Worm (Caenorhabditis elegans): Measurements from ENCODE around the gene mrp-4.

Gene mrp-4

ce11 chrX:9882112-9882511, 2.0 kb upstream of the mrp-4 start, which contains the start of gene glo-1:
glo-1 (minus strand) TSS chrX:9882212.
- no peak for TF ChIP-seq unc-62 (GFP tag; optimal IDR thresholded peaks at IDR 0.05)
- TF ChIP-seq sptf-1 (tag; optimal IDR thresholded peaks at IDR 0.05) = no peak
- no peak for TF ChIP-seq ceh-43 (GFP tag; optimal IDR thresholded peaks at IDR 0.05)
- TF ChIP-seq nhr-28 (tag; optimal IDR thresholded peaks at IDR 0.05) = no peak
- TF ChIP-seq mep-1 (tag; optimal IDR thresholded peaks at IDR 0.05) = no peak
- TF ChIP-seq bed-3 (GFP tag; optimal IDR thresholded peaks at IDR 0.05) = no peak
- TF ChIP-seq blmp-1 (tag; optimal IDR thresholded peaks at IDR 0.05) = no peak
- TF ChIP-seq ces-1 (GFP tag; optimal IDR thresholded peaks at IDR 0.05) = no peak
- no peak for TF ChIP-seq ceh-39 (tag; optimal IDR thresholded peaks at IDR 0.05)
- TF ChIP-seq ztf-11 (tag; optimal IDR thresholded peaks at IDR 0.05) = no peak
- no peak for TF ChIP-seq M03D4.4 (tag; optimal IDR thresholded peaks at IDR 0.05)
- TF ChIP-seq nhr-237 (tag; optimal IDR thresholded peaks at IDR 0.05) = no peak
- TF ChIP-seq mab-5 (tag; optimal IDR thresholded peaks at IDR 0.05) = no peak
- no peak for TF ChIP-seq ham-2 (GFP tag; optimal IDR thresholded peaks at IDR 0.05)
- TF ChIP-seq lsy-2 (tag; optimal IDR thresholded peaks at IDR 0.05) = no peak
- no peak for TF ChIP-seq pha-4 (tag; optimal IDR thresholded peaks at IDR 0.05)
- no peak for TF ChIP-seq hlh-1 (tag; optimal IDR thresholded peaks at IDR 0.05)

ce11 chrX:9882572-9882971, 1.5 kb upstream of the mrp-4 start:
- TF ChIP-seq lsy-2 (tag; optimal IDR thresholded peaks at IDR 0.05) = no peak
- TF ChIP-seq nhr-2 (tag; optimal IDR thresholded peaks at IDR 0.05) = no peak
- no peak for TF ChIP-seq ceh-83 (GFP tag; optimal IDR thresholded peaks at IDR 0.05)
- no peak for TF ChIP-seq mab-5 (tag; optimal IDR thresholded peaks at IDR 0.05)
- TF ChIP-seq unc-39 (tag; optimal IDR thresholded peaks at IDR 0.05) = no peak
- no peak for TF ChIP-seq mls-2 (tag; optimal IDR thresholded peaks at IDR 0.05)
- TF ChIP-seq drap-1 (GFP tag; optimal IDR thresholded peaks at IDR 0.05) = no peak
- TF ChIP-seq cnd-1 (tag; optimal IDR thresholded peaks at IDR 0.05) = no peak
- no peak for TF ChIP-seq lin-32 (GFP tag; optimal IDR thresholded peaks at IDR 0.05)
- TF ChIP-seq zip-8 (tag; optimal IDR thresholded peaks at IDR 0.05) = no peak
- no peak for TF ChIP-seq nhr-76 (tag; optimal IDR thresholded peaks at IDR 0.05)
- TF ChIP-seq M03D4.4 (tag; optimal IDR thresholded peaks at IDR 0.05) = no peak
- TF ChIP-seq ceh-43 (GFP tag; optimal IDR thresholded peaks at IDR 0.05) = no peak
- TF ChIP-seq sptf-1 (tag; optimal IDR thresholded peaks at IDR 0.05) = no peak
- no peak for TF ChIP-seq ceh-39 (tag; optimal IDR thresholded peaks at IDR 0.05)

ce11 chrX:9892323-9892722, 8.2 kb downstream of the mrp-4 start, which contains the start of gene F21G4.1:
F21G4.1 (minus strand) TSS chrX:9892328.
- no peak for TF ChIP-seq nhr-2 (tag; optimal IDR thresholded peaks at IDR 0.05)
- TF ChIP-seq nhr-76 (tag; optimal IDR thresholded peaks at IDR 0.05) = no peak

DNA sequence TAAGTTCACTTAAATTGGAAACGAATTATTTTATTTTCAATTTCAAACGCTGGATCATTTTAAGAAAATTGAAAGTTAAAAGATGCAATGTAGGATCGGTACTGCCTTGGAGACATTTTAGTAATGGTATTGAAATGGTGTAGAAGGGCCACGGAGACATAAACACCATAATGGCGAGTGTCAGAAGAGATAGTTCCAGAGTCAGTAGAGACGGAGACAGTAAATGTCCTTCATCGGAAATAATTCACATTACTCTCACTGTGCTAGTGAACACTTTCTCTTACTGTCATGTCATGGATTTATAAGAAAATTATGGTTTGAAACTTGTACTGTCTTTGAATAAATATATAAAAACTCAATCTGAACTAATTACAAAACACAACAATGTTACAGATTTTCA, 9.0 kb downstream of the mrp-4 start:
- TF ChIP-seq blmp-1 (tag; optimal IDR thresholded peaks at IDR 0.05) (peak; percentile 76), ham-2 (GFP tag; optimal IDR thresholded peaks at IDR 0.05) (no peak), M03D4.4 (tag; optimal IDR thresholded peaks at IDR 0.05) (no peak)

DNA sequence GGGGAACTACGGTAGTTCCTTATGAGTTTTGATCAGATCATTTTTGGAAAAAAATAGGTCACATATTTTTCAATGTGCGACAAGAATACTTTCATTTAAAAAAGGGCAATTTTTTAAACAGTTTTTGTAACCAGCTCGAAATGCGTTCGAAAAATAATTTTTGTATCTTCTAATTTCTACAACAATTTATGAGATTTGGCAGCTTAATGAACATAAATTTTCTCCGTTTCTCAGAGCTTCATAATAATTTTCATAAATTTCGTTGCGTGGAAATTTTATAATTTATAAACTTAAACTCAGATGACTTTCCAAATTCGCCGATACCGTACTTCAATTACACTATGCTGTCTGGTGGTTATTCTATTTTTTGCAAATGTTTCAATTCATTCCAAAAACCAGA, 10.8 kb downstream of the mrp-4 start, which contains the start of gene F21G4.3:
Gene F21G4.3, plus strand, starts transcription at position 301 of the 400 bp plus-strand sequence.
- TF ChIP-seq nhr-237 (tag; optimal IDR thresholded peaks at IDR 0.05) (no peak), M03D4.4 (tag; optimal IDR thresholded peaks at IDR 0.05) (no peak), mab-5 (tag; optimal IDR thresholded peaks at IDR 0.05) (no peak), unc-120 (tag; optimal IDR thresholded peaks at IDR 0.05; ENCODE audit: poor library complexity, severe bottlenecking) (no peak), nhr-2 (tag; optimal IDR thresholded peaks at IDR 0.05) (no peak), nhr-76 (tag; optimal IDR thresholded peaks at IDR 0.05) (no peak), cnd-1 (tag; optimal IDR thresholded peaks at IDR 0.05) (no peak), sptf-1 (tag; optimal IDR thresholded peaks at IDR 0.05) (no peak), drap-1 (GFP tag; optimal IDR thresholded peaks at IDR 0.05) (no peak), bed-3 (GFP tag; optimal IDR thresholded peaks at IDR 0.05) (no peak), mls-2 (tag; optimal IDR thresholded peaks at IDR 0.05) (no peak), lin-32 (GFP tag; optimal IDR thresholded peaks at IDR 0.05) (no peak), pha-4 (tag; optimal IDR thresholded peaks at IDR 0.05) (no peak), ceh-83 (GFP tag; optimal IDR thresholded peaks at IDR 0.05) (no peak), nhr-12 (tag; optimal IDR thresholded peaks at IDR 0.05) (no peak), sem-2 (GFP tag; optimal IDR thresholded peaks at IDR 0.05) (no peak), ham-2 (GFP tag; optimal IDR thresholded peaks at IDR 0.05) (no peak), mep-1 (tag; optimal IDR thresholded peaks at IDR 0.05) (no peak), unc-39 (tag; optimal IDR thresholded peaks at IDR 0.05) (no peak)

Measured in whole organism, mixed stage, embryonic.